Fruit fly (Drosophila melanogaster): ENCODE measurements around the gene CG1463.

Gene CG1463

DNA sequence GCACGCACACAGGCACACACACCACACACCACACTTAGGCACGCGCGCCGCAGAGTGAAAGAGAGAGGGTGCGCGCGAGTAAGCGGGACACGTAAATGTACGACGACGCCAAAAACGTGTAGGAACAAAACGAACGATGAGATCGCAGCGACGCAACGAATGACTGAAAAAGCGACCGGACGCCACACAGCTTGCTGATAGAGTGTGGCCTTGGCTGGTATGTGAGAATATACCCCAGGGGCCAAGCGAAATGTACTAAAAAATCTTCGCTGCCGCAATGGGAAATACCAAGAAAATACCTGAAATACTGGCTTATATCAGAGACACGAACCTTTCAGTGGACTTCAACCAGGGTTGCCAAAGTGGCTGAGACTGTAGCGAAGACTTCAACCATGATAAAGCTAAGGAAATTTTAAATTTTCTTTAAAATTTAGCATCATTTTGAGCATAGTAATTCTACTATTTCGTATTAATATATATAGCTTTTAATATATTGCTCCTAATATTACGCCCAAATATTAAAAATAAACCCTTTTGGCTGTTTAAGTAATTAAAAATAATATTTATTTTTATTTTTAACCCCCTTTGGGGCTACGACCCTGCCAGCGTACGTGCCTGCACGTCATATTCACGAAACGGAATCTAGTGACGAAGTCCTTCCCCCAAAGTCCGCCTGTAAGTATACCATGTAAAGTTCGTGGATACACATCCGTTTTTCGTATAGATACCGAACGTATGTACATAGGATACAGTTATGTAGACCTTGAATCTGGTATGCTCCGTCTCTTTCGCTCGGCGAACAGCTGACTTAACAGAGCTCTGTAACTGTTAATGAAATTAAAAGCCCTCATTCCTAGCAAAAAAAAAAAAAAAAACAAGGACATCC is 28.2 kb downstream of the CG1463 start, which contains the start of gene Pits:
Gene Pits, minus strand, starts transcription at position 210 of the 886 bp plus-strand sequence.
- TF ChIP-seq CTCF (optimal IDR thresholded peaks at IDR 0.05) (peak; percentile 63 to 73), CG8478 (optimal IDR thresholded peaks at IDR 0.05) (no peak)

DNA sequence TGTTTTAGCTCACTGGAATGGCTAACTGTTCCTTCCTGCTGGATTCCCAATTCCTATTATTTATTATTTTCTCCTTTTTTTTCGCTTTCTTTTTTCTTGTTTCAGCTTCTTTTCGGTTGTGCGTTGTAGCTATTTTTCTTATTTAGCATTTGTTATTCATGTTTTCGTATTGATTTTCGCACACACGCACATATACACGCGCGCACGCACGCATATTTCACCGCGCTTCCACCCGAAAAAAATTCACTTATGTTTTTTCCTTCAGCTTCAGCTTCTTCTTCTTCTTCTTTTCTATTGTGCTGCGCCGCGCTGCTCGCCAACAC is 28.8 kb downstream of the CG1463 start:
- no peak for TF ChIP-seq CG8478 (optimal IDR thresholded peaks at IDR 0.05)
- TF ChIP-seq CTCF (optimal IDR thresholded peaks at IDR 0.05) = no peak

DNA sequence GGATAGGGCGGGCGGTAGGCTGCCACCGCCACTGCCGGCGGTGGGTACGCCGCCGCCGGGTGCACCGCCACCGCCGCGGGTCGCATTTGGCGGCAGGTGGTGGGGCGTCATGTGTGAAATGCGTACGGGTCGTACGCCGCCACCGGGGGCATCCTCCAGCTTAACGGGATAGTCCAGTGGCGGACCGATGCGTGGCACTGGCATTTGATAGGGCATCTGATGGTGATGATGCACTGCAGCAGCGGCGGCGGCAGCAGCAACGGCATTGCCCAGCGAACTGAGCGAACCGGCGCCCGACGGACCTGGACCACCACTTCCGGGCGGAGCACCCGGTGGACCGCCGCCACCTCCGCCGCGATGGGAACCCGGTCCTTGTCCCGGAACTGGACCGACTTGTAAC is 29.6 kb downstream of the CG1463 start:
- no peak for TF ChIP-seq CTCF (optimal IDR thresholded peaks at IDR 0.05)
- no peak for TF ChIP-seq CG8478 (optimal IDR thresholded peaks at IDR 0.05)

DNA sequence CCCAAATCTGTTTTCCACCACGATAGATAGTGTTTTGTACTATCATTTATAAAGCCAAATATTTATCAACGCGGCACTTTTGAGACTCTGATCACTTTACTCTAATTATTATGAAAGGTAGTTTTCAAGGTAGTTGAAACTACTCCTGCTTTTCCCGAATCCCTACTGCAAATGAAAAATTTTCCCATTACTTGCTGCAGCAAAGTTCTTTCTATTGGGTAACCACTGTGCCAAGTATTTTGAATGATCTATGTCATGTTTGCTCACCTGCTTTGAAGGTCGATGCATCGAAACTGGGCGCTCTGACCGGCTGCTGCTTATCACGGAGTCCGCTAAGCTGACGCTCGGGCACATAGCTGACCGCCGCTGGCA is 30.2 kb downstream of the CG1463 start:
- TF ChIP-seq CTCF (optimal IDR thresholded peaks at IDR 0.05) (no peak), CG8478 (optimal IDR thresholded peaks at IDR 0.05) (no peak)

DNA sequence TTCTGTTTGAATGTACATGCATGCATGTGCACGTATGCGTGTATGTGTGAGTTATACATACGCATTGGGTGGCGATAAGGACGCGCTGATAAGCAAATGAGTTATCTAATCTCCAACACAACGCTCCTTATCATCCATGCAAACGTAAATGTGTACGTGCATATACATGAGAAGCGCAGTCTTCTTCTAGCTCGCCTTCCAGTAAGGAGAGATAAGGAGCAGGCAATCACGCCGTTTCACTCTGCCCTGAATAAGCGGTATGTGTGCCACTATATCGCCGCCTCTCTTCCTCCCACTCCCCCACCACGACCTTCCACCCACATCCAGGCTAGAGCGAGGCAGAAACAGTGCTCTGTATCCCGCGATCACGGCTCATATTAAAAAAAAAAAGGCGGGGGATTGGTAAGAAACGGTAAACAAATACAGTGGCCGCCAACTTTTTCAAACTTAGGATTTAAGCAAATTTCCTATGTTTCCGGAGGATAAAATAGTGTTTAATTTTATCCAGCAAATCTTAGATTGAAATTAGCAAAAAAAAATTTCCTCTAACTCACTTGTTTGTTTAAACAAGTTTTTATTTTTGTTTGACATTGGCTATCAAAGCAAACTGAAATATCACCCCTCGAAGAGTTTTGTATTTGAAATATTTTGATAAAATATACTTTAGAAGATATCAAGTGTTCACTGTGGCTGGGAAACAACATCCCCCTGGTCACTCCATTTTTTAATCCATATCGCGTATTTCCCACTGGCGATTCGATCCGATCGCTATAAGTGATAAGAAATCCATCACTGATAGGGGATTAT is 30.8 kb downstream of the CG1463 start:
- TF ChIP-seq CTCF (optimal IDR thresholded peaks at IDR 0.05) = no peak
- no peak for TF ChIP-seq CG8478 (optimal IDR thresholded peaks at IDR 0.05)

DNA sequence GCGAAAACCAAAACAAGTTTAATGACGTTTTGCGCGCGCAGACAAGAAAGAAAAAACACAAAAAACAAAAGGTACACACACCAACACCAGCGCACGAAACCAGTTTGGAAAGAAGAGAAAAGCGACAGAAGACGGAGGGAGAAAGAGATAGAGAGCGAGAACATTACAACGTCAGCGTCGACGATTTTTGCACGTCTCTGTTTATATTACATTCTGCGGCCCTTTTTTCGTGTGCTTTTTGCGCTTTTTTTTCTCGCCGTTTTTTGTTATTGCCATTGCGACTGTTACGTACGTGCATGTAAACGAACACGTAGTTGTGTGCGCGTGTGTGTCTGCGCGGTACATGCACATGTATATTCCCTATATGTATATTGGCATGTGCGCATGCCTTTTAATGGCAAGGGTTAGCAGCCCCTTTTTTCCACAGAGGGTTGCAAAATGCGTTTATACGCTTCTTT is 31.4 kb downstream of the CG1463 start:
- no peak for TF ChIP-seq CG8478 (optimal IDR thresholded peaks at IDR 0.05)

DNA sequence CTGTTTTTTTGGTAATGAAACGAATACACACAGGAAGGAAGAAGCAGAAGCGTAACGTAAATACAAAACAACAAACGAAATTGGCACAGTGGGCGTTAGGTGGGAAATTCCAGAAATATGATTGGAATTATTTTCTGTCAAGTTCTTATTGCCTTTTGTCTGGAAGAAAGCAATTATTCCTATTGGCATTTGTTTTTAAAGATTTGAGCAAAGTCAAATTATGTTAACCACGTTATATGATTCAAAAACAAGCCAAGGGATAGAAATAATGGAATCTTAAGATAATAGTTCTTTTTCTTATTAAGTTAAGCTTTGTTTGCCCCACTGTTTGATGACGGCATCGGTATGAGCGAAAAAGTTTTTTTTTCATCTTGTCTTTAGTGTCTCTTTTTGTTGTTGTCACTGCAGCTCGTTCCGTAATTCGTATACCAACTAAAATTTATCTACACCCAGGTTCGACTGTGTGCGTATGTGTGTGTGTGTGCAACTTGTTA is 31.9 kb downstream of the CG1463 start:
- TF ChIP-seq CG8478 (optimal IDR thresholded peaks at IDR 0.05) (no peak), CTCF (optimal IDR thresholded peaks at IDR 0.05) (no peak)

DNA sequence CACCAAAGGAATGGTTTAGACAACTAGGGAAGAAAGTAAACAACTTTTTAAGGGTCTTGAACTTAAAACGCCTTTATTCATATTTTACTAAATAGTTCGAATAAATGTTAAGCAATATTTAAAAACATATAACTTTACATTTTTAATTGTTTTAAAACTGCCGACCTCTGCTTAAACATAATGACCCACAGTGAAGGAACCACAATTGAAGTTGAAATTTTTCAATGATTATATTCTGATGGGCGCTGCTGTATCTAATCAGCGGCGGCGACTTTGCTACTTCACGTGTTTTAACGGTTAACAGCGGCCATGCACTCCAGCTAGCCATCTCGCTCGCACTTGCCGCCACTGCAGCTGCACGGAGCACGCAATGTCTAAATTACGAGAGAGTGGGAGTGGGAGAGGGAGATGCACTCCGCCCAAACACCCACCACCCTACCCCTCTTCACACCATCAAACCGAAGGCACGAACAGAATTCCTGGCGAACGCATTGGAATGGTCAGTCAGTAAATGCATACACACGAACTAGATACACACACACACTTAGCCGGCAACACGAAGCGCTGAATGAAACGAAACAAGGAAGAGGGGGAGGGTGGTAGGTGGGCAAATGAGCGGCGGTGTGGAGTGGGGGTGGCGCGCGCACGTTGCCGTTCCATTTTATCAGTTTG is 32.6 kb downstream of the CG1463 start:
- TF ChIP-seq CG8478 (optimal IDR thresholded peaks at IDR 0.05) = no peak
- TF ChIP-seq CTCF (optimal IDR thresholded peaks at IDR 0.05) = no peak

DNA sequence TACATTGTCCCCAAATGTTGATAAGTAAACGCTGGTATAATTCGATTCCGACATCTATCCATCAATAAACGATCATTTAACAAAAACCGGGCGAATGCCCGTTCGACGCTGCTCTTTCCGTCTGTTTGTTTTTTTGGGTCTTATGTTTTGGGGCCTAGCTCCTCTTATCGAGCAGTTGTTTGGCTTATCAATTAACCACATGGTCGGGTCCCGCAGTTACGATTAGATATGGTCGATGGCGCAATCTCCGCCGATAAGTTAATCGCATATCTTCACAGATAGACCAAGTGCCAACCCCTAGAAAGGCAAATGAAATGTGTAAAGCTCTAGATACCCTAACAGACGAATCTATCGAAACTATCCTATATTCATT is 33.2 kb downstream of the CG1463 start:
- TF ChIP-seq CTCF (optimal IDR thresholded peaks at IDR 0.05) (no peak), CG8478 (optimal IDR thresholded peaks at IDR 0.05) (no peak)

DNA sequence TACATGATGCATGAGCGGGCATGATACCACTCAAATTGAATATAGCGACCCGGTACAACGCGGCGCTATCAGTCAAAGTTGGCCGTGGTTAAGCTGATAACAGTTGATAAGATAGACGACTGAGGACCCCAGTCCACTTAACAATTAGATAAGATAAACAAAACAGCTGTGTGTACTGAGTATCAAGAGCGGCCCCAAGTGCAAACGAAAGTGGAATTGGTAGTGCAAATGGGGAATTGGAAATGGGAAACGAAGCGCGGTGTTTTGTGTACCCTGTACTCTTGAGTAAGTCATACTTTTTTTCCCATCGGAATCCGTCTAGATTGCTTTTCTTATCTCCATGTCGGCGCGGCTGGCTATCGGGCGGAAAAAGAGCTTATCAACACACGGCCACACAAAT is 33.7 kb downstream of the CG1463 start:
- TF ChIP-seq CTCF (optimal IDR thresholded peaks at IDR 0.05) = no peak
- TF ChIP-seq CG8478 (optimal IDR thresholded peaks at IDR 0.05) = no peak

DNA sequence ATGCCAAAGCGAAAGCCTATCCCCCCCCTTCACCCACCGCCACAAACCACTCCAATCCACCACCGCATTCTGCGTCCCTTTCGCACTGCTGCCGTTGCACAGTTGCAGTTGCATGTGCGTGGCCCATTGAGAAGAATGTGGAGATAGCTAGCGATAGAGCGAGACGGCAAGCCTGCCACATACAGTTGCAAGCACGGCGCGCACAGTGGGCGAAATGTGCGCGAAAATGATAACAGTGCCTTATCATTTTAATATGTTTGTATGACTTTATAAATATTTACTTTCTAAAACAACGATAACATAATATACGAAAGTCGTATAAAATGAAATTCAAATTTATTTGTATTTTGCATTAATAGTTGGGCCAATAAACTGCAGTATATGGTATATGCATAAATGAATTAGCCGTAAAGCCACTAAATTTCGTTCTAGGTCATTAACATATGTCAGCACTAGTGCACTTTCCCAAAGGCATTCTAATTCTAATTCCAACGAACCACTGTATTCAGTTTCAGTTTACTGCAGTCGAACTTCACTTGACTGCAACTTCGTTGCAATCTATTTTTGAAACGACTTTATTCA is 35.5 kb downstream of the CG1463 start:
- TF ChIP-seq CTCF (optimal IDR thresholded peaks at IDR 0.05) = no peak
- TF ChIP-seq CG8478 (optimal IDR thresholded peaks at IDR 0.05) = no peak

DNA sequence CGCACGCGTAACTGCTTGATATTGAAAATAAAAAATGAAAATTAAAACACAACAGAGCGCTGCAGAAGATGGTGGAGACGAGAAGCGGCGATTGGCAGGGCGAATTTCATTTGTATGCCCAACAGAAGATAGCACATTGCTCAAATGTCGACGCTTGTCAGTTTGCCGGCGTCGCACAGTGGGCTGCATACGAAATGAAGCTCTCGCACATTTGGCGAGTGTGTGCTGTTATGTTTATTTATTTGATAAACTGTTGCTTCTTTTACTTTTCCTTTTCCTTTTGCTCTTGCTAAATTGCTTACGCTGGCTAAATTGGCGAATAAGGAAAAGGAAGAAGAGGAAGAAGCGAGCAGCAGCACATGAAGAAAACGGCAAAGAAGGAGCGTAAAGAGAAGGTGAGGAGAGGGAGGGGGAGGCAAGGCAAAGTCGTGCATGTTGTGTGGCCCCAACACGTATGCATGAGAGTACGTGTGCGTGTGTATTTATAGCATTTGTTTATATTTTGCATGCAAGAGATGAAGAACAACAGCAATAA is 36.1 kb downstream of the CG1463 start:
- TF ChIP-seq CTCF (optimal IDR thresholded peaks at IDR 0.05) (no peak), CG8478 (optimal IDR thresholded peaks at IDR 0.05) (no peak)

DNA sequence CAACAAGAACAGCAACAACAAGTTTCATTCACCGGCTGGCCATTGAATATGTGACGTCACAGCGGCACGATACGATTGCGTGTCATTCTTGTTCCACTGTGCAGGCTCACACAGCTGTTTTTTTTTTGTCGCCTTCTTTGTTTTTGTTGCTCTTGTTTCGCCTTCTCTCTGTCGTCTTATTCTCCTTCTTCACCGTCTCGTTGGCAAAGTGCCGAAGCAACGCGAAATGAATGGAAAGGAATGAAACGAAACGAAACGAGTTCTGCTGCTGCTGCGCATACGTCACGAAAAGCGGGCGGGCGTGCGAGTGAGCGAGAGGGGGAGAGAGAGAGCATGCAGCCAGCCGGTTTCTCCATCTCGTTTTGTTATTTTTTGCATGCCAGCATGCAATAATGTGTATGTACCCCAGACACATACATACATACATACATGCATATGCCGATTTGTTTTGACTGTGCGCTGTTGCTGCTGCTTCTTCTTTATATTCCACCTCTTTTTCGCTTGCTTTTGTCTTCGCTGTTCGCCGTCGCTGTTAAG is 36.7 kb downstream of the CG1463 start:
- no peak for TF ChIP-seq CG8478 (optimal IDR thresholded peaks at IDR 0.05)
- no peak for TF ChIP-seq CTCF (optimal IDR thresholded peaks at IDR 0.05)

DNA sequence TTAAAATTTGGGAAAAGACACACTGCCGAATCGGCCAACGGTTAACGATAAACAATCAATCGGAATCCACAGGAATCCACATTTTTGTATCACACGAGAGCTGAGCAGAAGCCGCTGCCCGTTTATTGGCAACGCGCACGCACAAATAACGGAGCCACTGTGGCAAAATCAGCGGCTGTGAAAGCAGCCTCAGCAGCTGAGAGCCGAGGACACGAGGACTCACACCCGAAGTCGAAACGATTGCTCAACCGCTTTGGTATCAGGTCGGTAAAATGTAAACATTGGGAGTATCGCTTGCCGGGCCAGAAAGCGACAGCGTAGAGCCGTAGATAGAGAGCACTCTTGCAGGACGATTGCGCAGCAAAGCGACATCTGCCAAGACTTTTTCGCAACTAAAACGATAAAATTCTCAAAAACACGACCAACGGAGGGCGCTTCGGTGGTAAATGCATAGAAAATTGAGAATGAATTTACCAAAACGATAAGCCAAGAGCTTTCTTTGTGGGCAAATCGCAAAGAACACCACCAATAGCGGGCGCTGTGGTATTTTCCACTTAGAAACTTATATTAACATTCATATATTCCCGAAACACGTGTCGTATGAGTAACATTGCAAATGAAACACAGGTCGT is 43.1 kb downstream of the CG1463 start, which contains the start of gene hwt:
Gene hwt, minus strand, starts transcription at position 161 of the 632 bp plus-strand sequence.
- TF ChIP-seq CTCF (optimal IDR thresholded peaks at IDR 0.05) = peak; percentile 11 to 39
- no peak for TF ChIP-seq CG8478 (optimal IDR thresholded peaks at IDR 0.05)

Data from S2 (cell line).